Worm (Caenorhabditis elegans): ENCODE data around the gene T12E12.6.

Gene T12E12.6

ce11 chrIV:5590120-5590519, 16.2 kb upstream of the T12E12.6 start (continued):
- TF ChIP-seq lsy-2 (tag; optimal IDR thresholded peaks at IDR 0.05) (peak; percentile 40 to 70), hpl-2 (GFP tag; optimal IDR thresholded peaks at IDR 0.05) (no peak), egl-27 (tag; optimal IDR thresholded peaks at IDR 0.05) (no peak), mab-9 (GFP tag; IDR thresholded peaks at IDR 0.05) (no peak), nhr-85 (tag) (peak; percentile 65), elt-3 (tag; optimal IDR thresholded peaks at IDR 0.05) (peak in 1 of 6 experiments; percentile 6), fkh-8 (tag; optimal IDR thresholded peaks at IDR 0.05) (no peak), mdl-1 (tag; optimal IDR thresholded peaks at IDR 0.05) (peak in 1 of 2 experiments; percentile 64), hlh-17 (GFP tag; optimal IDR thresholded peaks at IDR 0.05; ENCODE audit: borderline replicate concordance) (no peak), aha-1 (tag; optimal IDR thresholded peaks at IDR 0.05) (no peak), rnt-1 (tag; optimal IDR thresholded peaks at IDR 0.05) (peak; percentile 11), nhr-77 (tag; optimal IDR thresholded peaks at IDR 0.05) (peak; percentile 64), unc-30 (tag; optimal IDR thresholded peaks at IDR 0.05) (no peak), pax-3 (tag; optimal IDR thresholded peaks at IDR 0.05) (no peak), sptf-1 (tag; optimal IDR thresholded peaks at IDR 0.05) (no peak), vab-15 (tag; optimal IDR thresholded peaks at IDR 0.05) (no peak), nhr-20 (tag; optimal IDR thresholded peaks at IDR 0.05) (peak; percentile 61), xbp-1 (tag; optimal IDR thresholded peaks at IDR 0.05) (no peak), fos-1 (tag; optimal IDR thresholded peaks at IDR 0.05) (no peak), lin-15B (tag; optimal IDR thresholded peaks at IDR 0.05) (no peak), fkh-4 (tag; optimal IDR thresholded peaks at IDR 0.05; ENCODE audit: borderline replicate concordance) (no peak), tbx-2 (tag; optimal IDR thresholded peaks at IDR 0.05) (peak; percentile 26), elt-2 (tag; optimal IDR thresholded peaks at IDR 0.05) (peak; percentile 26), lin-35 (GFP tag; optimal IDR thresholded peaks at IDR 0.05) (peak in 1 of 2 experiments; percentile 79), zip-4 (GFP tag; optimal IDR thresholded peaks at IDR 0.05) (no peak)

- TF ChIP-seq nhr-77 (tag; optimal IDR thresholded peaks at IDR 0.05) (no peak), egl-13 (tag; optimal IDR thresholded peaks at IDR 0.05) (no peak), sptf-1 (tag; optimal IDR thresholded peaks at IDR 0.05) (no peak), alr-1 (tag; optimal IDR thresholded peaks at IDR 0.05; ENCODE audit: borderline replicate concordance) (no peak), fos-1 (tag; optimal IDR thresholded peaks at IDR 0.05) (no peak), blmp-1 (tag; optimal IDR thresholded peaks at IDR 0.05) (no peak), tlp-1 (tag; optimal IDR thresholded peaks at IDR 0.05) (no peak), efl-1 (optimal IDR thresholded peaks at IDR 0.05) (no peak), efl-1 (GFP tag; optimal IDR thresholded peaks at IDR 0.05 in 1 of 2) (peak in 1 of 2 experiments; percentile 59), hlh-4 (tag; optimal IDR thresholded peaks at IDR 0.05) (no peak), snpc-4 (tag; optimal IDR thresholded peaks at IDR 0.05) (peak; percentile 32), lsy-2 (tag; optimal IDR thresholded peaks at IDR 0.05) (peak in 1 of 2 experiments; percentile 54), nhr-84 (tag; optimal IDR thresholded peaks at IDR 0.05) (no peak), unc-30 (tag; optimal IDR thresholded peaks at IDR 0.05) (no peak), ztf-11 (tag; optimal IDR thresholded peaks at IDR 0.05) (no peak), lin-35 (GFP tag; optimal IDR thresholded peaks at IDR 0.05) (peak in 1 of 2 experiments; percentile 7), lir-3 (tag; optimal IDR thresholded peaks at IDR 0.05; ENCODE audit: poor library complexity) (no peak), pax-3 (tag; optimal IDR thresholded peaks at IDR 0.05) (no peak), ceh-82 (tag; optimal IDR thresholded peaks at IDR 0.05) (no peak), elt-2 (tag; optimal IDR thresholded peaks at IDR 0.05) (no peak), nhr-20 (tag; optimal IDR thresholded peaks at IDR 0.05) (no peak), skn-1 (tag; optimal IDR thresholded peaks at IDR 0.05) (peak; percentile 26), nhr-47 (tag; optimal IDR thresholded peaks at IDR 0.05) (no peak), mef-2 (tag; optimal IDR thresholded peaks at IDR 0.05) (no peak)
Measured at ce11 chrIV:5587964-5588860, 14.3 kb upstream of the T12E12.6 start.

Measured in whole organism, L1 larva.